Worm (Caenorhabditis elegans) whole organism, mixed stage, embryonic: ENCODE measurements around the gene srj-52.

Source experiments
- M03D4.4 ChIP-seq: sonication (generic microtip); optimal IDR thresholded peaks from 2 replicates; lab custom pipeline; 2017; ENCODE audit warnings: mild to moderate bottlenecking, missing genetic modification characterization, missing compliant biosample characterization
- blmp-1 ChIP-seq: fragments of 150-350 bp; optimal IDR thresholded peaks from 2 replicates; lab custom pipeline; 2014; ENCODE audit warnings: missing biosample characterization, missing genetic modification characterization
- ceh-39 ChIP-seq: fragments of 150-350 bp; optimal IDR thresholded peaks from 2 replicates; lab custom pipeline; 2014; ENCODE audit warnings: missing biosample characterization, missing genetic modification characterization
- ceh-43 ChIP-seq: fragments of 200-800 bp; sonication (Bioruptor generic); optimal IDR thresholded peaks from 2 replicates; lab custom pipeline; 2018; ENCODE audit warnings: mild to moderate bottlenecking, missing genetic modification characterization, moderate library complexity, missing compliant biosample characterization
- ceh-83 ChIP-seq: fragments of 200-800 bp; sonication (Bioruptor generic); optimal IDR thresholded peaks from 2 replicates; lab custom pipeline; 2018; ENCODE audit warnings: mild to moderate bottlenecking, missing genetic modification characterization, missing compliant biosample characterization
- ces-1 ChIP-seq: fragments of 150-350 bp; optimal IDR thresholded peaks from 2 replicates; lab custom pipeline; 2014; ENCODE audit warnings: missing biosample characterization, missing genetic modification reagents, missing genetic modification characterization
- cnd-1 ChIP-seq: fragments of 200-800 bp; sonication (Bioruptor generic); optimal IDR thresholded peaks from 2 replicates; lab custom pipeline; 2018; ENCODE audit warnings: mild to moderate bottlenecking, missing genetic modification characterization, missing compliant biosample characterization
- elt-1 ChIP-seq: sonication (generic microtip); optimal IDR thresholded peaks from 2 replicates; lab custom pipeline; 2017; ENCODE audit warnings: missing genetic modification characterization, mild to moderate bottlenecking, missing compliant biosample characterization, antibody characterized with exemption, moderate library complexity, borderline replicate concordance; ENCODE audit not compliant: insufficient read depth
- elt-3 ChIP-seq: fragments of 150-350 bp; optimal IDR thresholded peaks from 2 replicates; lab custom pipeline; 2014; ENCODE audit warnings: missing biosample characterization, missing genetic modification characterization
- flh-1 ChIP-seq: fragments of 200-800 bp; sonication (Bioruptor generic); optimal IDR thresholded peaks from 2 replicates; lab custom pipeline; 2018; ENCODE audit warnings: mild to moderate bottlenecking, missing genetic modification characterization, moderate library complexity, missing compliant biosample characterization
- ham-2 ChIP-seq: fragments of 200-800 bp; sonication (Bioruptor generic); optimal IDR thresholded peaks from 2 replicates; lab custom pipeline; 2018; ENCODE audit warnings: mild to moderate bottlenecking, missing genetic modification characterization, missing compliant biosample characterization
- hlh-1 ChIP-seq: fragments of 150-350 bp; optimal IDR thresholded peaks from 2 replicates; lab custom pipeline; 2014; ENCODE audit warnings: missing biosample characterization, missing genetic modification reagents, missing genetic modification characterization
- lin-13 ChIP-seq: fragments of 150-350 bp; optimal IDR thresholded peaks from 2 replicates; lab custom pipeline; 2014; ENCODE audit warnings: missing biosample characterization, missing genetic modification characterization
- lin-32 ChIP-seq: fragments of 200-800 bp; sonication (Bioruptor generic); optimal IDR thresholded peaks from 2 replicates; lab custom pipeline; 2018; ENCODE audit warnings: mild to moderate bottlenecking, missing genetic modification characterization, missing compliant biosample characterization
- lsy-2 ChIP-seq: fragments of 150-350 bp; optimal IDR thresholded peaks from 2 replicates; lab custom pipeline; 2014; ENCODE audit warnings: missing biosample characterization, missing genetic modification characterization
- mab-5 ChIP-seq: fragments of 150-350 bp; optimal IDR thresholded peaks from 2 replicates; lab custom pipeline; 2014; ENCODE audit warnings: missing biosample characterization, missing genetic modification characterization
- mep-1 ChIP-seq: fragments of 150-350 bp; optimal IDR thresholded peaks from 2 replicates; lab custom pipeline; 2017; ENCODE audit warnings: missing biosample characterization, missing genetic modification reagents, missing genetic modification characterization, inconsistent platforms
- mls-2 ChIP-seq: sonication (generic microtip); optimal IDR thresholded peaks from 2 replicates; lab custom pipeline; 2016; ENCODE audit warnings: mild to moderate bottlenecking, missing genetic modification characterization, moderate library complexity, missing compliant biosample characterization
- nhr-12 ChIP-seq: fragments of 150-350 bp; optimal IDR thresholded peaks from 2 replicates; lab custom pipeline; 2014; ENCODE audit warnings: missing biosample characterization, missing genetic modification characterization
- nhr-28 ChIP-seq: fragments of 150-350 bp; optimal IDR thresholded peaks from 2 replicates; lab custom pipeline; 2014; ENCODE audit warnings: missing biosample characterization, missing genetic modification characterization
- nhr-76 ChIP-seq: sonication (generic microtip); optimal IDR thresholded peaks from 2 replicates; lab custom pipeline; 2017; ENCODE audit warnings: missing biosample characterization, missing genetic modification characterization
- pha-4 ChIP-seq: fragments of 150-350 bp; optimal IDR thresholded peaks from 2 replicates; lab custom pipeline; 2018; ENCODE audit warnings: missing biosample characterization, missing genetic modification reagents, missing genetic modification characterization
- sem-2 ChIP-seq: fragments of 200-800 bp; sonication (Bioruptor generic); optimal IDR thresholded peaks from 2 replicates; lab custom pipeline; 2018; ENCODE audit warnings: mild to moderate bottlenecking, missing genetic modification characterization, missing compliant biosample characterization
- snpc-4 ChIP-seq: fragments of 150-350 bp; optimal IDR thresholded peaks from 2 replicates; lab custom pipeline; 2014; ENCODE audit warnings: missing biosample characterization, missing genetic modification characterization
- tbx-8 ChIP-seq: fragments of 200-800 bp; sonication (Bioruptor generic); optimal IDR thresholded peaks from 2 replicates; lab custom pipeline; 2018; ENCODE audit warnings: mild to moderate bottlenecking, missing genetic modification characterization, moderate library complexity, missing compliant biosample characterization
- unc-120 ChIP-seq: sonication (generic microtip); optimal IDR thresholded peaks from 2 replicates; lab custom pipeline; 2017; ENCODE audit warnings: missing genetic modification characterization, missing compliant biosample characterization; ENCODE audit not compliant: poor library complexity, severe bottlenecking
- unc-39 ChIP-seq: fragments of 150-350 bp; optimal IDR thresholded peaks from 2 replicates; lab custom pipeline; 2014; ENCODE audit warnings: missing biosample characterization, missing genetic modification characterization
- unc-62 ChIP-seq: fragments of 150-350 bp; optimal IDR thresholded peaks from 2 replicates; lab custom pipeline; 2014; ENCODE audit warnings: missing biosample characterization, missing genetic modification reagents, missing genetic modification characterization
- zip-8 ChIP-seq: fragments of 150-350 bp; optimal IDR thresholded peaks from 2 replicates; lab custom pipeline; 2014; ENCODE audit warnings: missing biosample characterization, missing genetic modification characterization

Gene srj-52

DNA sequence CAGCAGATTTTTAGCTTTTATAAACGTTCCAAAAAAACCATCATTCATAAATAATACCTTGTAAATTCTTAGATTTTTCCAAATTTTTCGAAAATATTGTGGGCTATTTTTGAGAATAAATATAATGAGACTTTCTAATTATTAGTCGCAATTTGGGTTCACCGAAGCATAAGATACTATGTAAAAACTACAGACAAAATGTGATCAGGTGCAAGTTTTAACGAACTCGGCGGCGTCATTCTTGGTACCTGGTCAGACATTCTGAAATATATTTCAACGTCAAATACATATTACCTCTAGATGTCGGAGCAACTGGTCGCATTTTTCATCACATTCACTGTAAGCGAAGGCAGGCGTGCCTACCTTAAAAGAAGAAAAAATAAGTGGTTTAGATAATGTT is 13.8 kb downstream of the srj-52 start, which contains the start of gene srx-23:
Gene srx-23 (plus strand): TSS at position 301 of the 400 bp plus-strand sequence.
- TF ChIP-seq cnd-1 (tag; lab: Kevin White, UChicago) (no peak), snpc-4 (tag; lab: Kevin White, UChicago) (no peak), ceh-39 (tag; lab: Kevin White, UChicago) (no peak), lsy-2 (tag; lab: Kevin White, UChicago) (no peak), ces-1 (GFP tag; lab: Kevin White, UChicago) (no peak)
- TF ChIP-seq, all 35 proteins: peak for 0

DNA sequence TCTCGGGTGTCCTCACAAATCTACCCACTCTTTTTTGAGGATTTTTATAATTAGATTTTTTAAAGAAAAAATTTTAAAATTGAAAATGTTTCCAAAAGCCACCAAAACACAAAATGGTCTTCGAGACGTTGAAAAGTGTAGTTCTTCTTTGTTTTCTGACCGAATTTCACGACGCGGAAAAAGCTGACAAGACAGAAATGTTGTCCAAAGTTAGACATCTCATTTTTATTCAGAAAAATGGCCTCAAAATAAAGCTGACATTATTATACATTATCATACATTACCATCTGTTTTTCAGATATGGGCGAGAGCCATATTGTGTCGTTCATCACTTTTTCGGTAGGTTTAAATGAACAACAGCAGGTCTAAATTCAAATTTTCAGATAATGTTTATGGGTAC is 16.2 kb downstream of the srj-52 start, which contains the start of gene srx-22:
Gene srx-22 (plus strand): TSS at position 301 of the 400 bp plus-strand sequence.
- TF ChIP-seq mls-2 (tag; lab: Kevin White, UChicago) = no peak
- no peak for TF ChIP-seq sem-2 (GFP tag; lab: Kevin White, UChicago)
- TF ChIP-seq unc-39 (tag; lab: Kevin White, UChicago) = no peak
- TF ChIP-seq tbx-8 (GFP tag; lab: Kevin White, UChicago) = no peak
- TF ChIP-seq unc-120 (tag; lab: Kevin White, UChicago) = no peak
- no peak for TF ChIP-seq lin-13 (tag; lab: Kevin White, UChicago)
- no peak for TF ChIP-seq nhr-12 (tag; lab: Kevin White, UChicago)
- no peak for TF ChIP-seq unc-62
- TF ChIP-seq ham-2 = no peak
- TF ChIP-seq M03D4.4 = no peak
- no peak for TF ChIP-seq zip-8
- no peak for TF ChIP-seq pha-4
- no peak for TF ChIP-seq flh-1 (GFP tag; lab: Kevin White, UChicago)

DNA sequence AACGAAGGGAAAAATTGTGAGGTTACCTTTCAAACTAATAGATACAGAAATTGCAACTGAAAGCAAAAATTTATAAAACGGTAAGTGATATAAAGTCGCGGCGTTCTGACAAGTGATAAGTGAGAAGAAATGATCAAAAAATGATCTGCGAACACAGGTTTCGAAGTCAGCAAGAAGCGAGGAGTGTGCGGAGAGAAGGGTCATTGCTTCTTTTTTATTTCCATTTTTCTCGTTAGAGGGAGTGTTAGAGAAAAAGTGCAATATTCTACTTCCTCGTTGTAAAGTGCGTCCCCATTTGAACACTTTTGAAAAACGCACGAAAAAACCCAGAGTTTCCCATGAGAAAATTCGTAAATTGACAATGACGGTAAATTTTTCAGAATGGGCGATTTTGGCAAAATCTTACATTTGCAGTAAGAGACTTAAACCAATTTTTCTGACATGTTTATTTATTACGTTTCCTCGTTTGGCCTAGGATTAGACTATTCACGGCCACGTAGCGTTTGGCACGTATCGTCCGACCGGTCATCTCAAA is 19.2 kb downstream of the srj-52 start, which contains the start of the genes fbxa-72 and srx-21:
Gene fbxa-72 (minus strand): TSS at position 204 of the 535 bp plus-strand sequence.
Gene srx-21 (plus strand): TSS at position 485 of the 535 bp plus-strand sequence.
- TF ChIP-seq sem-2 (GFP tag; lab: Kevin White, UChicago) (no peak), hlh-1 (tag; lab: Kevin White, UChicago) (no peak), nhr-12 (tag; lab: Kevin White, UChicago) (no peak), cnd-1 (tag; lab: Kevin White, UChicago) (no peak), ceh-43 (no peak), nhr-76 (tag; lab: Kevin White, UChicago) (no peak), ham-2 (no peak), lin-13 (tag; lab: Kevin White, UChicago) (no peak), elt-1 (tag; lab: Kevin White, UChicago) (no peak), tbx-8 (GFP tag; lab: Kevin White, UChicago) (no peak), mep-1 (no peak), ceh-39 (tag; lab: Kevin White, UChicago) (no peak), pha-4 (no peak), unc-39 (tag; lab: Kevin White, UChicago) (no peak), elt-3 (tag; lab: Kevin White, UChicago) (no peak), nhr-28 (tag; lab: Kevin White, UChicago) (no peak)

DNA sequence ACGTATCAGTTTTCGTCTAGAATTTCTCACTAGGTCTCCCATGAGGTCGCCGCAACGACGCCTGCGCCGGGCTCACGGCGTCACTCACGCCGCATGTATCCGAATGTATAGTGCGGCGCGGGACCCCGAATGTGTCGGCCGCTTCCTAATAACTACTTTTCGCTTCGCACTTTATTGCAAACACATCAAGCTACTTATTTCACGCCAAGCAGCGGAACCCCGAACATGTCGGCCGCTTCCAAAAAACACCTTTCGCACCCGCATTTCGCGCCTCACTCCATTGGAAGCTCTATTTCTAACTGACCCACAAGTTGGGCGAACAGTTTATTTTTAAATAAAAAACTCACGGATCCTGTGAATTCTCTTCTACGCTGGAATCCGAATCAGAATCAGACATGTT is 19.7 kb downstream of the srj-52 start:
- TF ChIP-seq elt-1 (tag; lab: Kevin White, UChicago) = no peak
- no peak for TF ChIP-seq lin-32 (GFP tag; lab: Kevin White, UChicago)
- TF ChIP-seq zip-8 = no peak
- TF ChIP-seq sem-2 (GFP tag; lab: Kevin White, UChicago) = no peak
- TF ChIP-seq blmp-1 (tag; lab: Kevin White, UChicago) = no peak
- no peak for TF ChIP-seq M03D4.4
- TF ChIP-seq unc-120 (tag; lab: Kevin White, UChicago) = no peak
- no peak for TF ChIP-seq hlh-1 (tag; lab: Kevin White, UChicago)
- no peak for TF ChIP-seq unc-62
- no peak for TF ChIP-seq flh-1 (GFP tag; lab: Kevin White, UChicago)
- TF ChIP-seq lin-13 (tag; lab: Kevin White, UChicago) = no peak
- TF ChIP-seq ceh-39 (tag; lab: Kevin White, UChicago) = no peak
- no peak for TF ChIP-seq lsy-2 (tag; lab: Kevin White, UChicago)
- no peak for TF ChIP-seq nhr-76 (tag; lab: Kevin White, UChicago)
- no peak for TF ChIP-seq nhr-12 (tag; lab: Kevin White, UChicago)
- TF ChIP-seq ces-1 (GFP tag; lab: Kevin White, UChicago) = no peak
- TF ChIP-seq ceh-83 = no peak
- no peak for TF ChIP-seq elt-3 (tag; lab: Kevin White, UChicago)
- TF ChIP-seq, all 35 proteins: peak for 0

DNA sequence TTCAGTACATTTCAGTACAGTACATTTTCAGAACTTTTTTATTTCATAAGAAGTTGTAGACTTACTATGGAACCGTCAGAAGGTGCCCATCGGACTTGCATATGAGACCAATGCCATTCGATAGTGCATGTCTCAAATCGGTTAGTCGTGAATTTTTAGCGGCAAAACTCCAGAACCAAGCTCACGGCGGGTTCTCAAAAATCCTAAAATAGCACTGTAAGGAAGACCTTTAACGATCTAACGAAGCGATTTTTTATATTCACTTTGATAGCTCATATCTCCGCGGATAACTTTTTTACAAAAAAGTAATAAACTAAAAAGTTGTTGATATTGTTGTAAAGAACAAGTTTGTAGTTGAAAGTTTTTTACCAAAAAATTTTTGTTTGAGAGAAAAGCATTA is 21.6 kb downstream of the srj-52 start, which contains the start of gene sru-25:
Gene sru-25 (minus strand): TSS at position 101 of the 400 bp plus-strand sequence.
- no peak for TF ChIP-seq mab-5 (tag; lab: Kevin White, UChicago)
